Worm (Caenorhabditis elegans) whole organism, young adult: Measurements from ENCODE around the gene dmsr-10.

Experiments
- lin-35 ChIP-seq, 3 experiments: fragments of 150-350 bp in 2 of 3; sonication (generic microtip) in 1 of 3; optimal IDR thresholded peaks; 2 replicates each; lab custom pipeline; 2014 to 2018; ENCODE audit warnings: missing biosample characterization in 3 of 3, missing genetic modification characterization in 3 of 3, missing genetic modification reagents in 3 of 3
- lir-1 ChIP-seq: fragments of 200-800 bp; sonication (Bioruptor generic); conservative IDR thresholded peaks from 2 replicates; pipeline ENCODE4 v1.3.6; 2022; ENCODE audit warnings: missing genetic modification reagents, missing genetic modification characterization, missing compliant biosample characterization
- lsy-27 ChIP-seq: sonication (generic microtip); optimal IDR thresholded peaks from 2 replicates; lab custom pipeline; 2017; ENCODE audit warnings: missing genetic modification characterization, mild to moderate bottlenecking, missing compliant biosample characterization, antibody characterized with exemption, missing genotype, borderline replicate concordance; ENCODE audit not compliant: insufficient read depth
- madf-10 ChIP-seq: sonication (generic microtip); optimal IDR thresholded peaks from 2 replicates; lab custom pipeline; 2016; ENCODE audit warnings: mild to moderate bottlenecking, missing genetic modification characterization, missing compliant biosample characterization
- tbp1 ChIP-seq: fragments of 200-800 bp; sonication (Bioruptor generic); optimal IDR thresholded peaks from 2 replicates; lab custom pipeline; 2018; ENCODE audit warnings: mild to moderate bottlenecking, missing genetic modification characterization, missing compliant biosample characterization
- ztf-22 ChIP-seq: fragments of 200-800 bp; sonication (Bioruptor generic); optimal IDR thresholded peaks from 2 replicates; lab custom pipeline; 2018; ENCODE audit warnings: mild to moderate bottlenecking, missing genetic modification characterization, moderate library complexity, missing compliant biosample characterization

DNA sequence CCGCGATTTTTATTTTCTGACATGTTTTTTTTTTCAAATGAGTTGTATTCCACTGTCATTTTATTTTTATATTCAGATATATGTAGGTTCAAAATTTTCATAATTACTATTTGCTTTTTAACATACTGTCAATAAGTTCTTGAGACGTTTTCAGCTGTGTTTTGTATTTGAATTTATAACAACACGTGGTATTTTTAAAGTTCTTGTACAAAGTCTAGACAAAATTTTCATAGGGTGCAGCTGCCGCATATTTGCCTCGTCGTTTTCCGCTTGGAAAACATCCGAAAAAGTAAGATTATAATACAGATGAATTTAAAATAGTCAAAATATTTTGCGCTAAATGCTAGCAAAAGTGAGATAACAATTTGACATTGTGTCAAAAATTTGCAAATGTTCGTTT, 27.0 kb upstream of the dmsr-10 start, which contains the start of gene dmsr-15:
- TF ChIP-seq lin-35 (GFP tag; optimal IDR thresholded peaks at IDR 0.05; lab: Kevin White, UChicago), result no peak
- no peak for TF ChIP-seq madf-10
- TF ChIP-seq ztf-22 (GFP tag; lab: Kevin White, UChicago), result no peak
- TF ChIP-seq lsy-27, result no peak
- TF ChIP-seq tbp1 (GFP tag; lab: Kevin White, UChicago), result no peak
- TF ChIP-seq lir-1 (GFP tag; lab: Robert Waterston, UW), result no peak
